Worm (Caenorhabditis elegans): ENCODE measurements around the gene des-2.
A peak's percentile ranks its signal among the peaks of the same experiment; 100 is the strongest.

des-2 gene

DNA sequence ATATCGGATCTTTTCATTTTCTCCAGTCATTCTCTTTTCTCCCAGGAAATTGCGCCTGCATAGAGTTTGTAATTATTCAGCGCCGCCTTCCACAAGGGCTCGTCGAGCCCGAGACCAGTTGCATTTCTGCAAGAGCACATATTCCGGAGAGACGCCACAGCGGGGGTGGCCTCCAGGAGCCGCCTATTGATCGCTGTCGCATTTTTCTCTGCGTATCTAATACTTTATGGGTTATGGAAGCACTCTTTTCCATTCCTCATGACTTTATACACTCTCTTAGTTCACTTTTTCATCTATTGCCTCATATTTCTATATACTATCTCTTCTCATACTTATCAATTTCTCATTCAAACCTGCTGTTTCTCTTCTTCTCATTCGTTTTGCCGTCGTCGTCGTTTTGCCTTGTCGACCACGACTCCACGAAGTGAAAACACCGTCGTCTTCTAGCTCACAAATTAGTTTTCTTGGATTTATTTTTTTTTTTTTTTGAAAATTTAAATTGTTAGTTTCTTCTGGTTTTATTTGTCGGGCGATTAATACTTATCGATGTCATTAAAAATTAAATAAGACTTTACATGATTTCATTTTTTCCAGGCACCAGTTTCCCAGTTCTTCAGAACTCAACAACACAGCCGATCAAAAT is 46.2 kb downstream of the des-2 start, which contains the start of gene cnb-1 (continued):
- TF ChIP-seq lsy-2 (tag; optimal IDR thresholded peaks at IDR 0.05) (peak; percentile 66 to 73), ama-1 (optimal IDR thresholded peaks at IDR 0.05) (peak; percentile 29), hlh-17 (GFP tag; optimal IDR thresholded peaks at IDR 0.05; ENCODE audit: borderline replicate concordance) (no peak), swsn-7 (tag; optimal IDR thresholded peaks at IDR 0.05) (peak; percentile 83), fkh-10 (GFP tag; optimal IDR thresholded peaks at IDR 0.05) (peak; percentile 45), mef-2 (tag; optimal IDR thresholded peaks at IDR 0.05) (no peak), nhr-11 (tag; optimal IDR thresholded peaks at IDR 0.05) (peak; percentile 17), ces-1 (GFP tag; optimal IDR thresholded peaks at IDR 0.05) (no peak), pag-3 (tag; optimal IDR thresholded peaks at IDR 0.05; ENCODE audit: borderline replicate concordance, insufficient read depth) (no peak), irx-1 (tag; optimal IDR thresholded peaks at IDR 0.05) (peak; percentile 55), nhr-76 (tag; optimal IDR thresholded peaks at IDR 0.05) (no peak), aha-1 (tag; optimal IDR thresholded peaks at IDR 0.05) (peak; percentile 10), hlh-4 (tag; optimal IDR thresholded peaks at IDR 0.05) (no peak), F16B12.6 (tag; optimal IDR thresholded peaks at IDR 0.05) (no peak), hpl-2 (GFP tag; optimal IDR thresholded peaks at IDR 0.05) (no peak), lin-13 (GFP tag; optimal IDR thresholded peaks at IDR 0.05) (peak; percentile 19), snu-23 (GFP tag; optimal IDR thresholded peaks at IDR 0.05) (peak; percentile 82), unc-30 (tag; optimal IDR thresholded peaks at IDR 0.05) (no peak), mdl-1 (tag; optimal IDR thresholded peaks at IDR 0.05) (peak in 1 of 2 experiments; percentile 37), aly-2 (tag; optimal IDR thresholded peaks at IDR 0.05) (peak; percentile 10), alr-1 (tag; optimal IDR thresholded peaks at IDR 0.05; ENCODE audit: borderline replicate concordance) (no peak), ceh-82 (tag; optimal IDR thresholded peaks at IDR 0.05) (peak; percentile 22 to 60 (median 38)), zag-1 (tag; optimal IDR thresholded peaks at IDR 0.05) (no peak), snpc-4 (tag; optimal IDR thresholded peaks at IDR 0.05) (peak; percentile 55), skn-1 (tag; optimal IDR thresholded peaks at IDR 0.05) (peak; percentile 63), fkh-4 (tag; optimal IDR thresholded peaks at IDR 0.05; ENCODE audit: borderline replicate concordance) (peak; percentile 63), unc-130 (tag; optimal IDR thresholded peaks at IDR 0.05) (no peak), nhr-20 (tag; optimal IDR thresholded peaks at IDR 0.05) (peak; percentile 59), ceh-88 (GFP tag; IDR thresholded peaks at IDR 0.05) (no peak), ztf-11 (tag; optimal IDR thresholded peaks at IDR 0.05) (peak in 1 of 2 experiments; percentile 7), pax-3 (tag; optimal IDR thresholded peaks at IDR 0.05) (no peak), lin-15B (tag; optimal IDR thresholded peaks at IDR 0.05) (no peak), nhr-47 (tag; optimal IDR thresholded peaks at IDR 0.05) (peak; percentile 80), nhr-71 (tag; optimal IDR thresholded peaks at IDR 0.05) (peak; percentile 88), egl-13 (tag; optimal IDR thresholded peaks at IDR 0.05) (peak; percentile 81), tlp-1 (tag; optimal IDR thresholded peaks at IDR 0.05) (no peak), efl-3 (GFP tag; optimal IDR thresholded peaks at IDR 0.05) (no peak), nhr-12 (tag; optimal IDR thresholded peaks at IDR 0.05) (no peak), nhr-19 (GFP tag; conservative IDR thresholded peaks at IDR 0.05) (peak; percentile 62), xbp-1 (tag; optimal IDR thresholded peaks at IDR 0.05) (peak; percentile 60), vab-15 (tag; optimal IDR thresholded peaks at IDR 0.05) (no peak), nhr-90 (tag; optimal IDR thresholded peaks at IDR 0.05; ENCODE audit: poor library complexity) (no peak), egl-27 (tag; optimal IDR thresholded peaks at IDR 0.05) (no peak)

DNA sequence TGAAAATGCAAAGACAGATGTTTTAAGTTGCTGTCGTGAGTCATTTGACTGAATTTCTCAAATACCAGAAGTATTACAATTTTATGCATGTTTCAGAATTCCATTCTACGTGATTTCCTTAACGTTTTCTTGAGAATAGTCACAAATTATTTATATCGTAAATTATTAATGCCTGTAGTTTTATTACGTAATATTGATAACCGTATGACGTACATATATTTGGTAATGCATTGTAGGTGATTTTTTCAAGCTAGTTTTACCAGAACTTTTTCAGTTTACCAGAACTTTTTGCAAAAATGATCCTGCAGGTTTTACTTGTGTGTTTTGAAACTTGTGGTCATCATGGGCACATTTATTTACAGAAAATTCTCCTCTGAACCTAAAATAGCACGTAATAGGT is 47.6 kb downstream of the des-2 start:
- TF ChIP-seq dsc-1 (tag; optimal IDR thresholded peaks at IDR 0.05) (peak; percentile 12), ces-1 (GFP tag; optimal IDR thresholded peaks at IDR 0.05) (no peak)
